Worm (Caenorhabditis elegans) whole organism, early embryonic: Measurements from ENCODE around the gene srx-82.

ENCODE experiments used
- ama-1 ChIP-seq: fragments of 150-350 bp; optimal IDR thresholded peaks from 2 replicates; lab custom pipeline; 2014
- tbx-37 ChIP-seq: fragments of 200-800 bp; sonication (Bioruptor generic); conservative IDR thresholded peaks from 2 replicates; pipeline ENCODE4 v1.3.6; 2022; ENCODE audit warnings: missing genetic modification reagents, missing genetic modification characterization, missing compliant biosample characterization

DNA sequence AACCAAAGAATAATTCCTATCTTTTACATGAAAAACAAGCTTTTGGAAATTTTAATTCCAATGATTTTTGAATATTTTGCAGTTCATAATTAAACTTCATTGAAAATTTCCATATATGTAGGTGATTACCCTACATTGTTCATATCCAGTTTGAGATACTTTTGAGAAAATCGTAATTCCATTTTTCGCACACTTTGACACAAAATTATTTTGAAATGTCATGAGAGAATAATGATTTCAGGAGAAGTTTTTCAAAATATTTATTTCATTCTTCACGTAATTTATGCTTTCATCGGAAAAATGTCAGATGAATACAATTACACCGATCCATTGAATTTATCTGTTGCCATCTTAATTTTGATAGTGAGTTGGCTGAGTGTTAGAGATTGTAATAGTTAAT lies 6.3 kb upstream of the srx-82 start, which contains the start of gene srx-88:
- TF ChIP-seq ama-1 (lab: Kevin White, UChicago) (no peak), tbx-37 (GFP tag; lab: Robert Waterston, UW) (no peak)
